Fruit fly (Drosophila melanogaster): ENCODE measurements around the gene CG13407.

dm6 chr3R:22134462-22134861 lies 31.2 kb downstream of the CG13407 start:
- TF ChIP-seq CG1620 (GFP tag; optimal IDR thresholded peaks at IDR 0.05) (no peak), CG33017 (tag; optimal IDR thresholded peaks at IDR 0.05) (no peak), pad (GFP tag; optimal IDR thresholded peaks at IDR 0.05) (no peak), cnc (optimal IDR thresholded peaks at IDR 0.05) (no peak), CG7101 (tag; optimal IDR thresholded peaks at IDR 0.05) (no peak), toe (GFP tag; optimal IDR thresholded peaks at IDR 0.05) (no peak)
